Worm (Caenorhabditis elegans) whole organism, early embryonic: ENCODE measurements around the gene F11A5.16.

Experiments
- ama-1 ChIP-seq: fragments of 150-350 bp; optimal IDR thresholded peaks from 2 replicates; lab custom pipeline; 2014
- ets-7 ChIP-seq: sonication (generic microtip); optimal IDR thresholded peaks from 2 replicates; lab custom pipeline; 2016; ENCODE audit warnings: missing genotype, missing genetic modification characterization, missing compliant biosample characterization
- flt-1 ChIP-seq: fragments of 200-800 bp; sonication (Bioruptor generic); IDR thresholded peaks from 2 replicates; pipeline ENCODE4 v1.3.6; 2022; ENCODE audit warnings: missing genetic modification characterization, missing compliant biosample characterization
- hmg-4 ChIP-seq: fragments of 200-800 bp; sonication (Bioruptor generic); optimal IDR thresholded peaks from 2 replicates; lab custom pipeline; 2018; ENCODE audit warnings: mild to moderate bottlenecking, missing genetic modification characterization, missing compliant biosample characterization
- hnd-1 ChIP-seq: sonication (generic microtip); optimal IDR thresholded peaks from 2 replicates; lab custom pipeline; 2016; ENCODE audit warnings: missing genetic modification characterization, missing compliant biosample characterization

- TF ChIP-seq ets-7 (tag; lab: Kevin White, UChicago), result no peak
- TF ChIP-seq flt-1 (GFP tag; lab: Robert Waterston, UW), result no peak
- no peak for TF ChIP-seq ama-1
- no peak for TF ChIP-seq hmg-4
- no peak for TF ChIP-seq hnd-1 (tag; lab: Kevin White, UChicago)
Measured at ce11 chrV:16256395-16256794, 45.6 kb downstream of the F11A5.16 start, which contains the start of gene bgnt-1.3.
